Fruit fly (Drosophila melanogaster) whole organism, embryonic: ENCODE measurements around the gene CG2336.

ENCODE experiments used
- Abd-B ChIP-seq: fragments of 200-800 bp; sonication (Bioruptor generic); optimal IDR thresholded peaks from 2 replicates; lab custom pipeline; 2018; ENCODE audit warnings: missing biosample characterization, mild to moderate bottlenecking, missing genetic modification characterization, moderate library complexity
- Asciz ChIP-seq: fragments of 200-800 bp; sonication (Bioruptor generic); optimal IDR thresholded peaks from 2 replicates; lab custom pipeline; 2017; ENCODE audit warnings: missing biosample characterization, mild to moderate bottlenecking, missing genetic modification characterization, missing genetic modification reagents
- BEAF-32 ChIP-seq: fragments of 200-800 bp; sonication (Bioruptor generic); optimal IDR thresholded peaks from 3 replicates; lab custom pipeline; 2017; ENCODE audit warnings: missing biosample characterization, missing genetic modification characterization, mild to moderate bottlenecking, moderate library complexity, missing genetic modification reagents
- CG10321 ChIP-seq: fragments of 200-800 bp; sonication (Bioruptor generic); IDR thresholded peaks from 2 replicates; pipeline ENCODE4 v1.3.6; 2022; ENCODE audit warnings: missing biosample characterization, missing genetic modification characterization
- CG10565 ChIP-seq: fragments of 200-800 bp; sonication (Bioruptor generic); optimal IDR thresholded peaks from 3 replicates; lab custom pipeline; 2016; ENCODE audit warnings: missing biosample characterization, mild to moderate bottlenecking, missing genetic modification characterization
- CG11504 ChIP-seq: fragments of 200-800 bp; sonication (Bioruptor generic); optimal IDR thresholded peaks from 3 replicates; lab custom pipeline; 2019; ENCODE audit warnings: missing biosample characterization, mild to moderate bottlenecking, missing genetic modification characterization, moderate library complexity
- CG12236 ChIP-seq: fragments of 200-800 bp; sonication (Bioruptor generic); optimal IDR thresholded peaks from 2 replicates; lab custom pipeline; 2016; ENCODE audit warnings: missing biosample characterization, missing genetic modification characterization
- CG13123 ChIP-seq: fragments of 200-800 bp; sonication (Bioruptor generic); optimal IDR thresholded peaks from 2 replicates; lab custom pipeline; 2016; ENCODE audit warnings: missing biosample characterization, missing genetic modification characterization
- CG13287 ChIP-seq: fragments of 200-800 bp; sonication (Bioruptor generic); IDR thresholded peaks from 2 replicates; pipeline ENCODE4 v1.3.6; 2022; ENCODE audit warnings: missing biosample characterization, missing genetic modification characterization; ENCODE audit not compliant: partially characterized antibody
- CG14667 ChIP-seq: fragments of 200-800 bp; sonication (Bioruptor generic); IDR thresholded peaks from 2 replicates; pipeline ENCODE4 v1.3.6; 2022; ENCODE audit warnings: missing biosample characterization, missing genetic modification characterization
- CG15269 ChIP-seq: fragments of 200-800 bp; sonication (Bioruptor generic); optimal IDR thresholded peaks from 2 replicates; lab custom pipeline; 2018; ENCODE audit warnings: missing biosample characterization, mild to moderate bottlenecking, missing genetic modification characterization, moderate library complexity
- CG1529 ChIP-seq: fragments of 200-800 bp; sonication (Bioruptor generic); optimal IDR thresholded peaks from 3 replicates; lab custom pipeline; 2018; ENCODE audit warnings: missing biosample characterization, missing genetic modification characterization
- CG16813 ChIP-seq: fragments of 200-800 bp; sonication (Bioruptor generic); IDR thresholded peaks from 3 replicates; pipeline ENCODE4 v1.3.6; 2022; ENCODE audit warnings: missing biosample characterization, missing genetic modification characterization; ENCODE audit not compliant: partially characterized antibody
- CG2875 ChIP-seq: fragments of 200-800 bp; sonication (Bioruptor generic); optimal IDR thresholded peaks from 2 replicates; lab custom pipeline; 2017; ENCODE audit warnings: missing biosample characterization, mild to moderate bottlenecking, missing genetic modification characterization, missing genetic modification reagents
- CG3838 ChIP-seq: fragments of 200-800 bp; sonication (Bioruptor generic); optimal IDR thresholded peaks from 3 replicates; lab custom pipeline; 2016; ENCODE audit warnings: missing biosample characterization, missing genetic modification characterization
- CG9817 ChIP-seq: fragments of 200-800 bp; sonication (Bioruptor generic); optimal IDR thresholded peaks from 2 replicates; lab custom pipeline; 2018; ENCODE audit warnings: missing biosample characterization, mild to moderate bottlenecking, missing genetic modification characterization, moderate library complexity
- CG9932 ChIP-seq: fragments of 200-800 bp; sonication (Bioruptor generic); IDR thresholded peaks from 2 replicates; pipeline ENCODE4 v1.3.6; 2022; ENCODE audit warnings: missing biosample characterization, missing genetic modification characterization
- CTCF ChIP-seq: fragments of 200-800 bp; sonication (Bioruptor generic); optimal IDR thresholded peaks from 2 replicates; lab custom pipeline; 2017; ENCODE audit warnings: missing biosample characterization, mild to moderate bottlenecking, missing genetic modification characterization, moderate library complexity
- Deaf1 ChIP-seq: fragments of 200-800 bp; optimal IDR thresholded peaks from 3 replicates; lab custom pipeline; 2019; ENCODE audit warnings: missing biosample characterization, mild to moderate bottlenecking, missing genetic modification characterization, moderate library complexity
- E2f2 ChIP-seq: fragments of 200-800 bp; sonication (Bioruptor generic); IDR thresholded peaks from 2 replicates; pipeline ENCODE4 v1.3.6; 2022; ENCODE audit warnings: missing biosample characterization, missing genetic modification characterization
- ERR ChIP-seq: fragments of 200-800 bp; sonication (Bioruptor generic); optimal IDR thresholded peaks from 2 replicates; lab custom pipeline; 2016; ENCODE audit warnings: missing biosample characterization, missing genetic modification characterization
- HLH4C ChIP-seq: fragments of 200-800 bp; sonication (Bioruptor generic); IDR thresholded peaks from 3 replicates; pipeline ENCODE4 v1.3.6; 2022; ENCODE audit warnings: missing biosample characterization, missing genetic modification characterization; ENCODE audit not compliant: partially characterized antibody
- Hand ChIP-seq: fragments of 200-800 bp; sonication (Bioruptor generic); optimal IDR thresholded peaks from 2 replicates; lab custom pipeline; 2017; ENCODE audit warnings: mild to moderate bottlenecking, missing biosample characterization, missing genetic modification reagents, missing genetic modification characterization
- Lim3 ChIP-seq: fragments of 200-800 bp; sonication (Bioruptor generic); IDR thresholded peaks from 2 replicates; pipeline ENCODE4 v1.3.6; 2022; ENCODE audit warnings: missing biosample characterization, missing genetic modification characterization
- Myb ChIP-seq: fragments of 200-800 bp; sonication (Bioruptor generic); optimal IDR thresholded peaks from 2 replicates; lab custom pipeline; 2016; ENCODE audit warnings: missing biosample characterization, missing genetic modification characterization
- Scr ChIP-seq: fragments of 200-800 bp; sonication (Bioruptor generic); IDR thresholded peaks from 2 replicates; pipeline ENCODE4 v1.3.6; 2022; ENCODE audit warnings: missing biosample characterization, missing genetic modification characterization; ENCODE audit not compliant: partially characterized antibody
- amos ChIP-seq: fragments of 200-800 bp; sonication (Bioruptor generic); IDR thresholded peaks from 2 replicates; pipeline ENCODE4 v1.3.6; 2022; ENCODE audit warnings: missing biosample characterization, missing genetic modification characterization; ENCODE audit not compliant: partially characterized antibody
- ap ChIP-seq: fragments of 200-800 bp; sonication (Bioruptor generic); IDR thresholded peaks from 2 replicates; pipeline ENCODE4 v1.3.6; 2022; ENCODE audit warnings: missing biosample characterization, missing genetic modification characterization
- ase ChIP-seq: fragments of 200-800 bp; sonication (Bioruptor generic); IDR thresholded peaks from 3 replicates; pipeline ENCODE4 v1.3.6; 2022; ENCODE audit warnings: missing biosample characterization, missing genetic modification characterization
- bbx ChIP-seq: fragments of 200-800 bp; sonication (Bioruptor generic); IDR thresholded peaks from 2 replicates; pipeline ENCODE4 v1.3.6; 2022; ENCODE audit warnings: missing biosample characterization, missing genetic modification characterization; ENCODE audit not compliant: partially characterized antibody
- cg ChIP-seq: fragments of 200-800 bp; sonication (Bioruptor generic); optimal IDR thresholded peaks from 3 replicates; lab custom pipeline; 2019; ENCODE audit warnings: missing biosample characterization, mild to moderate bottlenecking, missing genetic modification characterization, moderate library complexity
- chn ChIP-seq: fragments of 200-800 bp; sonication (Bioruptor generic); optimal IDR thresholded peaks from 2 replicates; lab custom pipeline; 2016; ENCODE audit warnings: missing biosample characterization, missing genetic modification characterization
- crp ChIP-seq, 2 experiments: fragments of 200-800 bp; sonication (Bioruptor generic); optimal IDR thresholded peaks; 2 replicates in 1 of 2; 3 replicates in 1 of 2; lab custom pipeline; 2017; ENCODE audit warnings: missing biosample characterization in 2 of 2, missing genetic modification characterization in 2 of 2, mild to moderate bottlenecking in 1 of 2, moderate library complexity in 1 of 2
- dmrt11E ChIP-seq: fragments of 200-800 bp; sonication (Bioruptor generic); optimal IDR thresholded peaks from 3 replicates; lab custom pipeline; 2018; ENCODE audit warnings: missing biosample characterization, mild to moderate bottlenecking, missing genetic modification characterization, moderate library complexity
- exex ChIP-seq: fragments of 200-800 bp; sonication (Bioruptor generic); optimal IDR thresholded peaks from 4 replicates; lab custom pipeline; 2018; ENCODE audit warnings: missing biosample characterization, mild to moderate bottlenecking, missing genetic modification characterization, moderate library complexity
- gsb-n ChIP-seq: fragments of 200-800 bp; sonication (Bioruptor generic); optimal IDR thresholded peaks from 3 replicates; lab custom pipeline; 2018; ENCODE audit warnings: missing biosample characterization, mild to moderate bottlenecking, missing genetic modification characterization
- hb ChIP-seq: fragments of 200-800 bp; sonication (Bioruptor generic); IDR thresholded peaks from 3 replicates; pipeline ENCODE4 v1.3.6; 2022; ENCODE audit warnings: missing biosample characterization, missing genetic modification characterization; ENCODE audit not compliant: partially characterized antibody
- lmd ChIP-seq: fragments of 200-800 bp; sonication (Bioruptor generic); IDR thresholded peaks from 2 replicates; pipeline ENCODE4 v1.3.6; 2022; ENCODE audit warnings: missing biosample characterization, missing genetic modification characterization
- pan ChIP-seq, 4 experiments: fragments of >200 bp in 3 of 4; fragments of 200-800 bp in 1 of 4; sonication (Bioruptor generic) in 1 of 4; optimal IDR thresholded peaks in 3 of 4; IDR thresholded peaks in 1 of 4; 2 replicates each; pipeline versions ENCODE4 v1.3.6 to Lab custom; 2017 to 2022; ENCODE audit warnings: missing biosample characterization in 2 of 4, missing genetic modification characterization in 2 of 4, mixed read lengths in 1 of 4
- prd ChIP-seq, 3 experiments: fragments of >200 bp in 2 of 3; fragments of 200-800 bp in 1 of 3; sonication (Bioruptor generic) in 1 of 3; optimal IDR thresholded peaks in 2 of 3; IDR thresholded peaks in 1 of 3; 2 replicates in 2 of 3; 3 replicates in 1 of 3; pipeline versions ENCODE4 v1.3.6 to Lab custom; 2017 to 2022; ENCODE audit warnings: missing biosample characterization in 1 of 3, missing genetic modification characterization in 1 of 3
- pum ChIP-seq: fragments of 200-800 bp; sonication (Bioruptor generic); optimal IDR thresholded peaks from 2 replicates; lab custom pipeline; 2016; ENCODE audit warnings: missing biosample characterization, missing genetic modification characterization
- run ChIP-seq: fragments of 200-800 bp; sonication (Bioruptor generic); optimal IDR thresholded peaks from 3 replicates; lab custom pipeline; 2018; ENCODE audit warnings: missing biosample characterization, mild to moderate bottlenecking, missing genetic modification characterization
- schlank ChIP-seq: fragments of 200-800 bp; sonication (Bioruptor generic); optimal IDR thresholded peaks from 2 replicates; lab custom pipeline; 2018; ENCODE audit warnings: missing biosample characterization, mild to moderate bottlenecking, missing genetic modification characterization
- sr ChIP-seq: fragments of 200-800 bp; sonication (Bioruptor generic); IDR thresholded peaks from 3 replicates; pipeline ENCODE4 v1.3.6; 2022; ENCODE audit warnings: missing biosample characterization, missing genetic modification characterization
- stwl ChIP-seq: fragments of 200-800 bp; sonication (Bioruptor generic); optimal IDR thresholded peaks from 3 replicates; lab custom pipeline; 2018; ENCODE audit warnings: missing biosample characterization, mild to moderate bottlenecking, missing genetic modification characterization, moderate library complexity
- unpg ChIP-seq: fragments of 200-800 bp; sonication (Bioruptor generic); optimal IDR thresholded peaks from 3 replicates; lab custom pipeline; 2018; ENCODE audit warnings: missing biosample characterization, mild to moderate bottlenecking, missing genetic modification characterization, moderate library complexity
- zen2 ChIP-seq: fragments of 200-800 bp; sonication (Bioruptor generic); IDR thresholded peaks from 3 replicates; pipeline ENCODE4 v1.3.6; 2022; ENCODE audit warnings: missing biosample characterization, missing genetic modification characterization; ENCODE audit not compliant: partially characterized antibody

Gene CG2336

dm6 chr3R:6580484-6580883 is at the start of gene CG2336:
TSS of gene CG2336 (plus strand) at chr3R:6580784.
- no peak for TF ChIP-seq bbx
- no peak for TF ChIP-seq schlank (tag; lab: Kevin White, UChicago)

DNA sequence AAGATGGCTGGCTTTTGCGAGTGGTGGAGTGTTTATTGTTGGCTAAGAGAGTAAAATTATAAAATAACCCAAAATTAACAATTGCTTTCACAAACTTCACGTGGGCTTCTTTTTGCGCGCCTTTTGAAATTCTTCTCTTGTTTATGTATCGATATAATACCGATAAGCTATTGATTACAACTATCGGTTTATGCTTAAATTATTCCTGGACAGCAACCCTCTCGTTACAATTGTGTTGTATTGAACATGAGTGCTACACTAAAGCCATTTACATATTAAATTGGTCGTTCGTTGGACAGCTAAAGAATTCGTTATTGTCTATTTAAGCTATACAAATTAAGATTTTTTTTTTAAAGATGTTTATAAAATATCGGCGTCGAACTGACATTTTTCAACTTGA is 46.5 kb upstream of the CG2336 start:
- no peak for TF ChIP-seq CG15269
- no peak for TF ChIP-seq CG9932 (GFP tag; lab: Robert Waterston, UW)
- TF ChIP-seq CG3838 (GFP tag; lab: Kevin White, UChicago), result no peak
- no peak for TF ChIP-seq lmd (GFP tag; lab: Robert Waterston, UW)
- TF ChIP-seq pan (optimal IDR thresholded peaks at IDR 0.05; lab: Kevin White, UChicago), result no peak
- no peak for TF ChIP-seq pan (GFP tag; optimal IDR thresholded peaks at IDR 0.05 in 1 of 2, IDR thresholded peaks at IDR 0.05 in 1 of 2)
- TF ChIP-seq CG10565 (GFP tag; lab: Kevin White, UChicago), result no peak
- TF ChIP-seq CG13287 (GFP tag; lab: Robert Waterston, UW), result 0 out of 2 replicates have a peak, but pooled peaks have one; percentile 11
- TF ChIP-seq CG16813 (GFP tag; lab: Robert Waterston, UW), result peak; percentile 44; the same call in 1 of the 3 replicates
- peak; percentile 43 for TF ChIP-seq BEAF-32 (GFP tag; lab: Kevin White, UChicago)
- 0 out of 3 replicates have a peak, but pooled peaks have one; percentile 22 for TF ChIP-seq HLH4C (GFP tag; lab: Robert Waterston, UW)
- no peak for TF ChIP-seq CG14667
- no peak for TF ChIP-seq gsb-n (tag; lab: Kevin White, UChicago)
- TF ChIP-seq hb (GFP tag; lab: Robert Waterston, UW), result no peak
- no peak for TF ChIP-seq Hand
- TF ChIP-seq stwl, result peak; percentile 61
- TF ChIP-seq sr (GFP tag; lab: Robert Waterston, UW), result no peak
- TF ChIP-seq Deaf1 (tag; lab: Kevin White, UChicago), result no peak
- 0 out of 2 replicates have a peak, but pooled peaks have one; percentile 41 for TF ChIP-seq amos
- TF ChIP-seq ap (GFP tag; lab: Robert Waterston, UW), result no peak
- no peak for TF ChIP-seq zen2
- TF ChIP-seq pum (GFP tag; lab: Kevin White, UChicago), result no peak
- no peak for TF ChIP-seq chn (GFP tag; lab: Kevin White, UChicago)
- no peak for TF ChIP-seq Asciz (GFP tag; lab: Kevin White, UChicago)
- no peak for TF ChIP-seq Abd-B (GFP tag; lab: Kevin White, UChicago)
- TF ChIP-seq CG13123 (GFP tag; lab: Kevin White, UChicago), result no peak
- TF ChIP-seq cg (GFP tag; lab: Kevin White, UChicago), result no peak
- no peak for TF ChIP-seq exex (tag; lab: Kevin White, UChicago)
- no peak for TF ChIP-seq prd (optimal IDR thresholded peaks at IDR 0.05; lab: Kevin White, UChicago)
- no peak for TF ChIP-seq prd (GFP tag; IDR thresholded peaks at IDR 0.05; lab: Robert Waterston, UW)
- no peak for TF ChIP-seq ERR (GFP tag; lab: Kevin White, UChicago)
- no peak for TF ChIP-seq dmrt11E (tag; lab: Kevin White, UChicago)
- TF ChIP-seq Lim3 (GFP tag; lab: Robert Waterston, UW), result no peak
- no peak for TF ChIP-seq CG11504 (tag; lab: Kevin White, UChicago)
- no peak for TF ChIP-seq CG1529
- no peak for TF ChIP-seq CG10321
- no peak for TF ChIP-seq CG9817 (tag; lab: Kevin White, UChicago)
- TF ChIP-seq E2f2 (GFP tag; lab: Robert Waterston, UW), result 0 out of 2 replicates have a peak, but pooled peaks have one; percentile 7
- no peak for TF ChIP-seq CTCF (GFP tag; lab: Kevin White, UChicago)
- no peak for TF ChIP-seq unpg (GFP tag; lab: Kevin White, UChicago)
- no peak for TF ChIP-seq Myb (GFP tag; lab: Kevin White, UChicago)
- TF ChIP-seq CG12236 (GFP tag; lab: Kevin White, UChicago), result no peak
- peak; percentile 37 for TF ChIP-seq Scr (GFP tag; lab: Robert Waterston, UW)
- no peak for TF ChIP-seq crp (GFP tag; optimal IDR thresholded peaks at IDR 0.05; lab: Kevin White, UChicago)
- no peak for TF ChIP-seq ase (GFP tag; lab: Robert Waterston, UW)
- no peak for TF ChIP-seq CG2875
- TF ChIP-seq run (tag; lab: Kevin White, UChicago), result no peak
